Fruit fly (Drosophila melanogaster) whole organism, embryonic: ENCODE results near the gene LpR2.
A peak's percentile ranks its signal among the peaks of the same experiment; 100 is the strongest.

Experiments
- Adf1 ChIP-seq: fragments of 200-800 bp; sonication (Bioruptor generic); IDR thresholded peaks from 2 replicates; pipeline ENCODE4 v1.3.6; 2022; ENCODE audit warnings: missing biosample characterization, missing genetic modification characterization
- Aef1 ChIP-seq: fragments of 200-800 bp; sonication (Bioruptor generic); IDR thresholded peaks from 3 replicates; pipeline ENCODE4 v1.3.6; 2022; ENCODE audit warnings: missing biosample characterization, missing genetic modification characterization
- CG10267 ChIP-seq: fragments of 200-800 bp; sonication (Bioruptor generic); optimal IDR thresholded peaks from 2 replicates; lab custom pipeline; 2018; ENCODE audit warnings: missing biosample characterization, mild to moderate bottlenecking, missing genetic modification characterization, moderate library complexity
- CG11723 ChIP-seq: fragments of 200-800 bp; sonication (Bioruptor generic); optimal IDR thresholded peaks from 2 replicates; lab custom pipeline; 2017; ENCODE audit warnings: missing biosample characterization, mild to moderate bottlenecking, missing genetic modification characterization
- CG12236 ChIP-seq: fragments of 200-800 bp; sonication (Bioruptor generic); optimal IDR thresholded peaks from 2 replicates; lab custom pipeline; 2016; ENCODE audit warnings: missing biosample characterization, missing genetic modification characterization
- CG13775 ChIP-seq: fragments of 200-800 bp; sonication (Bioruptor generic); optimal IDR thresholded peaks from 3 replicates; lab custom pipeline; 2017; ENCODE audit warnings: missing biosample characterization, mild to moderate bottlenecking, missing genetic modification characterization
- CG15073 ChIP-seq: fragments of 200-800 bp; sonication (Bioruptor generic); optimal IDR thresholded peaks from 2 replicates; lab custom pipeline; 2016; ENCODE audit warnings: missing biosample characterization, missing genetic modification characterization
- CG15269 ChIP-seq: fragments of 200-800 bp; sonication (Bioruptor generic); optimal IDR thresholded peaks from 2 replicates; lab custom pipeline; 2018; ENCODE audit warnings: missing biosample characterization, mild to moderate bottlenecking, missing genetic modification characterization, moderate library complexity
- CG1603 ChIP-seq: fragments of 200-800 bp; sonication (Bioruptor generic); optimal IDR thresholded peaks from 2 replicates; lab custom pipeline; 2019; ENCODE audit warnings: missing biosample characterization, mild to moderate bottlenecking, missing genetic modification characterization, moderate library complexity
- CG1792 ChIP-seq: fragments of 200-800 bp; sonication (Bioruptor generic); optimal IDR thresholded peaks from 2 replicates; lab custom pipeline; 2016; ENCODE audit warnings: missing biosample characterization, missing genetic modification characterization
- CG18599 ChIP-seq: fragments of 200-800 bp; sonication (Bioruptor generic); optimal IDR thresholded peaks from 3 replicates; lab custom pipeline; 2017; ENCODE audit warnings: missing biosample characterization, missing genetic modification characterization, mild to moderate bottlenecking, moderate library complexity, missing genetic modification reagents
- CG2875 ChIP-seq: fragments of 200-800 bp; sonication (Bioruptor generic); optimal IDR thresholded peaks from 2 replicates; lab custom pipeline; 2017; ENCODE audit warnings: missing biosample characterization, mild to moderate bottlenecking, missing genetic modification characterization, missing genetic modification reagents
- CG3065 ChIP-seq: fragments of 200-800 bp; sonication (Bioruptor generic); optimal IDR thresholded peaks from 2 replicates; lab custom pipeline; 2016; ENCODE audit warnings: missing biosample characterization, missing genetic modification characterization
- CG3281 ChIP-seq: fragments of 200-800 bp; sonication (Bioruptor generic); optimal IDR thresholded peaks from 3 replicates; lab custom pipeline; 2017; ENCODE audit warnings: missing biosample characterization, mild to moderate bottlenecking, missing genetic modification characterization
- CG4360 ChIP-seq: fragments of 200-800 bp; sonication (Bioruptor generic); IDR thresholded peaks from 2 replicates; pipeline ENCODE4 v1.3.6; 2022; ENCODE audit warnings: missing biosample characterization, missing genetic modification characterization
- CG6683 ChIP-seq: fragments of 200-800 bp; sonication (Bioruptor generic); optimal IDR thresholded peaks from 2 replicates; lab custom pipeline; 2017; ENCODE audit warnings: missing biosample characterization, mild to moderate bottlenecking, missing genetic modification characterization, missing genetic modification reagents
- CG6689 ChIP-seq: fragments of 200-800 bp; sonication (Bioruptor generic); IDR thresholded peaks from 2 replicates; pipeline ENCODE4 v1.3.6; 2022; ENCODE audit warnings: missing biosample characterization, missing genetic modification characterization
- CG6765 ChIP-seq: fragments of 200-800 bp; sonication (Bioruptor generic); optimal IDR thresholded peaks from 3 replicates; lab custom pipeline; 2017; ENCODE audit warnings: missing biosample characterization, mild to moderate bottlenecking, missing genetic modification characterization
- CG7556 ChIP-seq: fragments of 200-800 bp; sonication (Bioruptor generic); optimal IDR thresholded peaks from 2 replicates; lab custom pipeline; 2017; ENCODE audit warnings: missing biosample characterization, mild to moderate bottlenecking, missing genetic modification characterization
- CG7963 ChIP-seq: fragments of 200-800 bp; sonication (Bioruptor generic); IDR thresholded peaks from 3 replicates; pipeline ENCODE4 v1.3.6; 2022; ENCODE audit warnings: missing biosample characterization, missing genetic modification characterization; ENCODE audit not compliant: partially characterized antibody
- CG8359 ChIP-seq: fragments of 200-800 bp; sonication (Bioruptor generic); optimal IDR thresholded peaks from 2 replicates; lab custom pipeline; 2017; ENCODE audit warnings: missing biosample characterization, mild to moderate bottlenecking, missing genetic modification characterization, borderline replicate concordance
- CG8944 ChIP-seq: fragments of 200-800 bp; sonication (Bioruptor generic); optimal IDR thresholded peaks from 3 replicates; lab custom pipeline; 2016; ENCODE audit warnings: missing biosample characterization, missing genetic modification characterization
- CkIIα-i1 ChIP-seq: fragments of 200-800 bp; sonication (Bioruptor generic); IDR thresholded peaks from 2 replicates; pipeline ENCODE4 v1.3.6; 2022; ENCODE audit warnings: missing biosample characterization, missing genetic modification characterization
- Deaf1 ChIP-seq: fragments of 200-800 bp; optimal IDR thresholded peaks from 3 replicates; lab custom pipeline; 2019; ENCODE audit warnings: missing biosample characterization, mild to moderate bottlenecking, missing genetic modification characterization, moderate library complexity
- Eip74EF ChIP-seq, 2 experiments: fragments of 200-800 bp in 1 of 2; fragments of >200 bp in 1 of 2; sonication (Bioruptor generic) in 1 of 2; optimal IDR thresholded peaks; 2 replicates each; lab custom pipeline; 2017 to 2019; ENCODE audit warnings: missing biosample characterization in 2 of 2, missing genetic modification characterization in 2 of 2, mild to moderate bottlenecking in 1 of 2, moderate library complexity in 1 of 2
- Elba2 ChIP-seq: fragments of 200-800 bp; sonication (Bioruptor generic); optimal IDR thresholded peaks from 3 replicates; lab custom pipeline; 2016; ENCODE audit warnings: missing biosample characterization, missing genetic modification characterization
- H15 ChIP-seq: fragments of 200-800 bp; sonication (Bioruptor generic); IDR thresholded peaks from 3 replicates; pipeline ENCODE4 v1.3.6; 2022; ENCODE audit warnings: missing biosample characterization, missing genetic modification characterization
- HLHmδ ChIP-seq: fragments of 200-800 bp; sonication (Bioruptor generic); optimal IDR thresholded peaks from 2 replicates; lab custom pipeline; 2018; ENCODE audit warnings: missing biosample characterization, mild to moderate bottlenecking, missing genetic modification characterization, moderate library complexity
- MESR4 ChIP-seq: fragments of 200-800 bp; sonication (Bioruptor generic); optimal IDR thresholded peaks from 2 replicates; lab custom pipeline; 2018; ENCODE audit warnings: missing biosample characterization, mild to moderate bottlenecking, missing genetic modification characterization, moderate library complexity
- Meics ChIP-seq: fragments of 200-800 bp; sonication (Bioruptor generic); optimal IDR thresholded peaks from 2 replicates; lab custom pipeline; 2017; ENCODE audit warnings: missing biosample characterization, mild to moderate bottlenecking, missing genetic modification characterization
- Rfx ChIP-seq: fragments of 200-800 bp; sonication (Bioruptor generic); IDR thresholded peaks from 2 replicates; pipeline ENCODE4 v1.3.6; 2022; ENCODE audit warnings: missing biosample characterization, missing genetic modification characterization
- Side ChIP-seq: fragments of 200-800 bp; sonication (Bioruptor generic); optimal IDR thresholded peaks from 2 replicates; lab custom pipeline; 2016; ENCODE audit warnings: missing biosample characterization, missing genetic modification characterization
- Sox100B ChIP-seq: fragments of 200-800 bp; sonication (Bioruptor generic); optimal IDR thresholded peaks from 3 replicates; lab custom pipeline; 2018; ENCODE audit warnings: missing biosample characterization, mild to moderate bottlenecking, missing genetic modification characterization
- ara ChIP-seq: fragments of 200-800 bp; sonication (Bioruptor generic); IDR thresholded peaks from 2 replicates; pipeline ENCODE4 v1.3.6; 2022; ENCODE audit warnings: missing biosample characterization, missing genetic modification characterization
- bbx ChIP-seq: fragments of 200-800 bp; sonication (Bioruptor generic); IDR thresholded peaks from 2 replicates; pipeline ENCODE4 v1.3.6; 2022; ENCODE audit warnings: missing biosample characterization, missing genetic modification characterization; ENCODE audit not compliant: partially characterized antibody
- chif ChIP-seq, 2 experiments: fragments of 200-800 bp; sonication (Bioruptor generic); optimal IDR thresholded peaks; 3 replicates each; lab custom pipeline; 2016; ENCODE audit warnings: missing biosample characterization in 2 of 2, missing genetic modification characterization in 2 of 2
- chinmo ChIP-seq: fragments of 200-800 bp; sonication (Bioruptor generic); IDR thresholded peaks from 4 replicates; pipeline ENCODE4 v1.3.6; 2022; ENCODE audit warnings: missing biosample characterization, missing genetic modification characterization; ENCODE audit not compliant: partially characterized antibody
- danr ChIP-seq: fragments of 200-800 bp; sonication (Bioruptor generic); IDR thresholded peaks from 2 replicates; pipeline ENCODE4 v1.3.6; 2022; ENCODE audit warnings: missing biosample characterization, missing genetic modification characterization
- eyg ChIP-seq: fragments of 200-800 bp; sonication (Bioruptor generic); optimal IDR thresholded peaks from 3 replicates; lab custom pipeline; 2016; ENCODE audit warnings: missing biosample characterization, missing genetic modification characterization
- fd102C ChIP-seq: fragments of 200-800 bp; sonication (Bioruptor generic); optimal IDR thresholded peaks from 2 replicates; lab custom pipeline; 2018; ENCODE audit warnings: missing biosample characterization, mild to moderate bottlenecking, missing genetic modification characterization, moderate library complexity
- fd3F ChIP-seq: fragments of 200-800 bp; sonication (Bioruptor generic); optimal IDR thresholded peaks from 2 replicates; lab custom pipeline; 2018; ENCODE audit warnings: missing biosample characterization, mild to moderate bottlenecking, missing genetic modification characterization, moderate library complexity
- ftz-f1 ChIP-seq: fragments of 200-800 bp; sonication (Bioruptor generic); optimal IDR thresholded peaks from 2 replicates; lab custom pipeline; 2016; ENCODE audit warnings: missing biosample characterization, missing genetic modification characterization
- her ChIP-seq: fragments of 200-800 bp; sonication (Bioruptor generic); optimal IDR thresholded peaks from 2 replicates; lab custom pipeline; 2016; ENCODE audit warnings: missing biosample characterization, missing genetic modification characterization
- ind ChIP-seq: fragments of 200-800 bp; sonication (Bioruptor generic); optimal IDR thresholded peaks from 3 replicates; lab custom pipeline; 2016; ENCODE audit warnings: missing biosample characterization, missing genetic modification characterization
- insv ChIP-seq, 2 experiments: fragments of 200-800 bp; sonication (Bioruptor generic); optimal IDR thresholded peaks; 3 replicates each; lab custom pipeline; 2016 to 2018; ENCODE audit warnings: missing biosample characterization in 2 of 2, missing genetic modification characterization in 2 of 2
- jing ChIP-seq: fragments of 200-800 bp; sonication (Bioruptor generic); optimal IDR thresholded peaks from 2 replicates; lab custom pipeline; 2018; ENCODE audit warnings: missing biosample characterization, mild to moderate bottlenecking, missing genetic modification characterization
- ranshi ChIP-seq: fragments of 200-800 bp; sonication (Bioruptor generic); IDR thresholded peaks from 2 replicates; pipeline ENCODE4 v1.3.6; 2022; ENCODE audit warnings: missing biosample characterization, missing genetic modification characterization
- repo ChIP-seq: fragments of 200-800 bp; sonication (Bioruptor generic); optimal IDR thresholded peaks from 2 replicates; lab custom pipeline; 2016; ENCODE audit warnings: missing biosample characterization, missing genetic modification characterization
- so ChIP-seq: fragments of 200-800 bp; sonication (Bioruptor generic); IDR thresholded peaks from 3 replicates; pipeline ENCODE4 v1.3.6; 2022; ENCODE audit warnings: missing biosample characterization, missing genetic modification characterization
- toy ChIP-seq: fragments of 200-800 bp; sonication (Bioruptor generic); IDR thresholded peaks from 2 replicates; pipeline ENCODE4 v1.3.6; 2022; ENCODE audit warnings: missing biosample characterization, missing genetic modification characterization

LpR2 gene

dm6 chr3R:25680528-25680927, 59.7 kb downstream of the LpR2 start, which contains the start of the genes CG4743 and Idh3g (continued):
- peak; percentile 27 for TF ChIP-seq ftz-f1 (GFP tag; lab: Kevin White, UChicago)
- TF ChIP-seq CG8359 (GFP tag; lab: Kevin White, UChicago), result peak; percentile 89
- no peak for TF ChIP-seq chinmo
- TF ChIP-seq CG11723 (GFP tag; lab: Kevin White, UChicago), result peak; percentile 91
- TF ChIP-seq eyg, result peak; percentile 24
- TF ChIP-seq CG4360 (GFP tag; lab: Robert Waterston, UW), result peak; percentile 75
- peak; percentile 96 for TF ChIP-seq Sox100B (GFP tag; lab: Kevin White, UChicago)
- TF ChIP-seq CG12236 (GFP tag; lab: Kevin White, UChicago), result peak; percentile 53
- peak; percentile 71 for TF ChIP-seq MESR4 (GFP tag; lab: Kevin White, UChicago)
- peak; percentile 96 for TF ChIP-seq ranshi (GFP tag; lab: Robert Waterston, UW)
- TF ChIP-seq H15, result peak; percentile 90
- TF ChIP-seq CG8944 (GFP tag; lab: Kevin White, UChicago), result peak; percentile 18
- peak; percentile 62 for TF ChIP-seq Side
- peak; percentile 97 for TF ChIP-seq CG3281 (GFP tag; lab: Kevin White, UChicago)
- TF ChIP-seq CG6765 (GFP tag; lab: Kevin White, UChicago), result peak; percentile 92
- TF ChIP-seq Meics (GFP tag; lab: Kevin White, UChicago), result peak; percentile 96
- TF ChIP-seq CG18599 (GFP tag; lab: Kevin White, UChicago), result peak; percentile 98
- peak; percentile 85 for TF ChIP-seq jing (GFP tag; lab: Kevin White, UChicago)
- TF ChIP-seq HLHmδ, result no peak
- peak; percentile 97 for TF ChIP-seq fd3F (GFP tag; lab: Kevin White, UChicago)
- no peak for TF ChIP-seq CkIIα-i1
- TF ChIP-seq CG7556 (GFP tag; lab: Kevin White, UChicago), result peak; percentile 97
- peak; percentile 97 for TF ChIP-seq so (GFP tag; lab: Robert Waterston, UW)
- TF ChIP-seq CG7963 (GFP tag; lab: Robert Waterston, UW), result no peak
- 0 out of 2 replicates have a peak, but pooled peaks have one; percentile 28 for TF ChIP-seq bbx
- TF ChIP-seq her (GFP tag; lab: Kevin White, UChicago), result peak; percentile 54
- TF ChIP-seq repo (GFP tag; lab: Kevin White, UChicago), result peak; percentile 64
- peak; percentile 78 for TF ChIP-seq Adf1 (GFP tag; lab: Robert Waterston, UW)
- TF ChIP-seq ara, result peak; percentile 96
- TF ChIP-seq insv (GFP tag; optimal IDR thresholded peaks at IDR 0.05; lab: Kevin White, UChicago), result peak in 1 of 2 experiments; percentile 79
- TF ChIP-seq CG13775 (GFP tag; lab: Kevin White, UChicago), result peak; percentile 98
- TF ChIP-seq danr (GFP tag; lab: Robert Waterston, UW), result peak; percentile 91
- peak; percentile 93 for TF ChIP-seq Aef1 (GFP tag; lab: Robert Waterston, UW)
- peak; percentile 97 for TF ChIP-seq CG15269
- TF ChIP-seq CG2875 (GFP tag; lab: Kevin White, UChicago), result peak; percentile 95
- TF ChIP-seq ind, result peak; percentile 95
- TF ChIP-seq CG15073 (GFP tag; lab: Kevin White, UChicago), result peak; percentile 58
- TF ChIP-seq CG6689 (GFP tag; lab: Robert Waterston, UW), result peak; percentile 97
- TF ChIP-seq Eip74EF (GFP tag; optimal IDR thresholded peaks at IDR 0.05; lab: Kevin White, UChicago), result peak in 1 of 2 experiments; percentile 96
- TF ChIP-seq CG1603 (tag; lab: Kevin White, UChicago), result peak; percentile 75
- TF ChIP-seq CG1792 (GFP tag; lab: Kevin White, UChicago), result peak; percentile 56
- peak; percentile 86 for TF ChIP-seq Elba2 (GFP tag; lab: Kevin White, UChicago)
- TF ChIP-seq Rfx (GFP tag; lab: Robert Waterston, UW), result peak; percentile 95
- TF ChIP-seq chif (GFP tag; optimal IDR thresholded peaks at IDR 0.05; lab: Kevin White, UChicago), result peak; percentile 79 to 85
- TF ChIP-seq toy (GFP tag; lab: Robert Waterston, UW), result peak; percentile 72
- TF ChIP-seq CG10267 (tag; lab: Kevin White, UChicago), result peak; percentile 94
- TF ChIP-seq CG6683 (GFP tag; lab: Kevin White, UChicago), result peak; percentile 93
- peak; percentile 82 for TF ChIP-seq Deaf1 (tag; lab: Kevin White, UChicago)
- TF ChIP-seq fd102C, result peak; percentile 90
- peak; percentile 88 for TF ChIP-seq CG3065
